Worm (Caenorhabditis elegans) whole organism, L1 larva: ENCODE results near the gene cyn-4.

Experiments used
- C34B4.2 ChIP-seq: sonication (generic microtip); optimal IDR thresholded peaks from 2 replicates; lab custom pipeline; 2017; ENCODE audit warnings: mild to moderate bottlenecking, missing genetic modification characterization, missing compliant biosample characterization
- aly-2 ChIP-seq: fragments of 150-350 bp; optimal IDR thresholded peaks from 2 replicates; lab custom pipeline; 2014; ENCODE audit warnings: missing biosample characterization, missing genetic modification characterization
- ceh-63 ChIP-seq: fragments of 200-800 bp; sonication (Bioruptor generic); optimal IDR thresholded peaks from 2 replicates; lab custom pipeline; 2018; ENCODE audit warnings: mild to moderate bottlenecking, missing genetic modification characterization, missing compliant biosample characterization
- ceh-82 ChIP-seq, 3 experiments: fragments of 150-350 bp in 1 of 3; sonication (generic microtip) in 2 of 3; optimal IDR thresholded peaks; 2 replicates each; lab custom pipeline; 2014 to 2017; ENCODE audit warnings: missing biosample characterization in 3 of 3, missing genetic modification characterization in 3 of 3
- ces-1 ChIP-seq: fragments of 150-350 bp; optimal IDR thresholded peaks from 2 replicates; lab custom pipeline; 2014; ENCODE audit warnings: missing biosample characterization, missing genetic modification reagents, missing genetic modification characterization
- dpl-1 ChIP-seq, 3 experiments: fragments of 150-350 bp in 2 of 3; sonication (generic microtip) in 1 of 3; optimal IDR thresholded peaks; 2 replicates each; lab custom pipeline; 2014 to 2017; ENCODE audit warnings: missing biosample characterization in 3 of 3, missing genetic modification characterization in 3 of 3, missing genetic modification reagents in 3 of 3
- dsc-1 ChIP-seq: sonication (generic microtip); optimal IDR thresholded peaks from 2 replicates; lab custom pipeline; 2016; ENCODE audit warnings: mild to moderate bottlenecking, missing genetic modification characterization, missing compliant biosample characterization
- efl-1 ChIP-seq, 4 experiments: fragments of 150-350 bp; optimal IDR thresholded peaks in 3 of 4; peaks in 1 of 4; 1 replicate in 1 of 4; 2 replicates in 3 of 4; lab custom pipeline; 2014; ENCODE audit warnings: missing biosample characterization in 2 of 4, missing genetic modification characterization in 2 of 4, missing genetic modification reagents in 2 of 4
- egl-13 ChIP-seq: sonication (generic microtip); optimal IDR thresholded peaks from 2 replicates; lab custom pipeline; 2016; ENCODE audit warnings: missing genotype, missing genetic modification reagents, missing genetic modification characterization, missing compliant biosample characterization
- ets-5 ChIP-seq: fragments of 200-800 bp; sonication (Bioruptor generic); IDR thresholded peaks from 2 replicates; pipeline ENCODE4 v1.3.6; 2022; ENCODE audit warnings: missing genetic modification characterization, missing compliant biosample characterization
- fkh-10 ChIP-seq: sonication (generic microtip); optimal IDR thresholded peaks from 2 replicates; lab custom pipeline; 2017; ENCODE audit warnings: missing biosample characterization, missing genetic modification reagents, missing genetic modification characterization
- fkh-4 ChIP-seq: sonication (generic microtip); optimal IDR thresholded peaks from 2 replicates; lab custom pipeline; 2016; ENCODE audit warnings: missing compliant biosample characterization, missing genetic modification characterization, borderline replicate concordance
- fos-1 ChIP-seq: fragments of 150-350 bp; optimal IDR thresholded peaks from 2 replicates; lab custom pipeline; 2014; ENCODE audit warnings: missing biosample characterization, missing genetic modification characterization
- grh-1 ChIP-seq: fragments of 200-800 bp; sonication (Bioruptor generic); IDR thresholded peaks from 2 replicates; pipeline ENCODE4 v1.3.6; 2022; ENCODE audit warnings: missing genetic modification reagents, missing genetic modification characterization, missing compliant biosample characterization
- isw-1 ChIP-seq: fragments of 200-800 bp; sonication (Bioruptor generic); IDR thresholded peaks from 2 replicates; pipeline ENCODE4 v1.3.6; 2022; ENCODE audit warnings: missing genetic modification characterization, missing compliant biosample characterization
- lin-14 ChIP-seq: fragments of 200-800 bp; sonication (Bioruptor generic); optimal IDR thresholded peaks from 2 replicates; lab custom pipeline; 2018; ENCODE audit warnings: mild to moderate bottlenecking, missing genetic modification characterization, moderate library complexity, missing compliant biosample characterization
- lin-15B ChIP-seq: fragments of 150-350 bp; sonication (generic microtip); optimal IDR thresholded peaks from 3 replicates; lab custom pipeline; 2014; ENCODE audit warnings: missing biosample characterization, missing genetic modification characterization
- mdl-1 ChIP-seq, 2 experiments: fragments of 150-350 bp; optimal IDR thresholded peaks; 2 replicates each; lab custom pipeline; 2014 to 2017; ENCODE audit warnings: missing biosample characterization in 2 of 2, missing genetic modification characterization in 2 of 2, inconsistent platforms in 1 of 2
- mep-1 ChIP-seq: fragments of 150-350 bp; optimal IDR thresholded peaks from 2 replicates; lab custom pipeline; 2014; ENCODE audit warnings: missing biosample characterization, missing genetic modification characterization
- nhr-28 ChIP-seq: fragments of 150-350 bp; optimal IDR thresholded peaks from 2 replicates; lab custom pipeline; 2014; ENCODE audit warnings: missing biosample characterization, missing genetic modification characterization
- nhr-47 ChIP-seq: sonication (generic microtip); optimal IDR thresholded peaks from 2 replicates; lab custom pipeline; 2016; ENCODE audit warnings: mild to moderate bottlenecking, missing genetic modification characterization, moderate library complexity, missing compliant biosample characterization
- nhr-71 ChIP-seq: sonication (generic microtip); optimal IDR thresholded peaks from 2 replicates; lab custom pipeline; 2016; ENCODE audit warnings: mild to moderate bottlenecking, missing genetic modification characterization, moderate library complexity, missing compliant biosample characterization
- nhr-76 ChIP-seq: sonication (generic microtip); optimal IDR thresholded peaks from 2 replicates; lab custom pipeline; 2017; ENCODE audit warnings: missing biosample characterization, missing genetic modification characterization
- nhr-77 ChIP-seq: fragments of 150-350 bp; optimal IDR thresholded peaks from 2 replicates; lab custom pipeline; 2014; ENCODE audit warnings: missing biosample characterization, missing genetic modification characterization
- nhr-90 ChIP-seq: sonication (generic microtip); optimal IDR thresholded peaks from 2 replicates; lab custom pipeline; 2016; ENCODE audit warnings: mild to moderate bottlenecking, missing genetic modification characterization, missing compliant biosample characterization; ENCODE audit not compliant: poor library complexity
- pag-3 ChIP-seq: sonication (generic microtip); optimal IDR thresholded peaks from 2 replicates; lab custom pipeline; 2017; ENCODE audit warnings: missing genetic modification characterization, mild to moderate bottlenecking, missing compliant biosample characterization, antibody characterized with exemption, borderline replicate concordance; ENCODE audit not compliant: insufficient read depth
- skn-1 ChIP-seq: fragments of 150-350 bp; optimal IDR thresholded peaks from 2 replicates; lab custom pipeline; 2014; ENCODE audit warnings: missing biosample characterization, missing genetic modification characterization
- sox-4 ChIP-seq: sonication (generic microtip); optimal IDR thresholded peaks from 2 replicates; lab custom pipeline; 2016; ENCODE audit warnings: missing genetic modification characterization, missing compliant biosample characterization
- sup-37 ChIP-seq: fragments of 200-800 bp; sonication (Bioruptor generic); optimal IDR thresholded peaks from 2 replicates; lab custom pipeline; 2018; ENCODE audit warnings: mild to moderate bottlenecking, missing genetic modification characterization, missing compliant biosample characterization
- tbx-2 ChIP-seq: sonication (generic microtip); optimal IDR thresholded peaks from 2 replicates; lab custom pipeline; 2016; ENCODE audit warnings: missing genetic modification characterization, missing compliant biosample characterization
- unc-130 ChIP-seq: fragments of 150-350 bp; optimal IDR thresholded peaks from 2 replicates; lab custom pipeline; 2017; ENCODE audit warnings: missing biosample characterization, missing genetic modification characterization, inconsistent platforms
- unc-62 ChIP-seq: fragments of 150-350 bp; optimal IDR thresholded peaks from 2 replicates; lab custom pipeline; 2014; ENCODE audit warnings: missing biosample characterization, missing genetic modification reagents, missing genetic modification characterization
- unc-86 ChIP-seq: sonication (generic microtip); optimal IDR thresholded peaks from 2 replicates; lab custom pipeline; 2016; ENCODE audit warnings: missing genetic modification characterization, missing compliant biosample characterization
- zag-1 ChIP-seq: fragments of 150-350 bp; optimal IDR thresholded peaks from 2 replicates; lab custom pipeline; 2014; ENCODE audit warnings: missing biosample characterization, missing genetic modification characterization
- ztf-11 ChIP-seq, 2 experiments: sonication (generic microtip); optimal IDR thresholded peaks; 2 replicates each; lab custom pipeline; 2016 to 2017; ENCODE audit warnings: missing genetic modification characterization in 2 of 2, missing biosample characterization in 1 of 2, missing compliant biosample characterization in 1 of 2

The cyn-4 gene

ce11 chrII:10902104-10902503 is 29.7 kb upstream of the cyn-4 start, which contains the start of gene gly-1:
gly-1 (minus strand) TSS chrII:10902204.
- TF ChIP-seq zag-1 (tag; lab: Kevin White, UChicago): no peak
- TF ChIP-seq sup-37: no peak
- TF ChIP-seq ceh-82 (tag; optimal IDR thresholded peaks at IDR 0.05; lab: Kevin White, UChicago): no peak
- no peak for TF ChIP-seq egl-13 (tag; lab: Kevin White, UChicago)
- TF ChIP-seq ets-5: no peak
- TF ChIP-seq mep-1 (tag; lab: Kevin White, UChicago): no peak
- TF ChIP-seq ztf-11 (tag; optimal IDR thresholded peaks at IDR 0.05; lab: Kevin White, UChicago): no peak
- TF ChIP-seq C34B4.2 (tag; lab: Kevin White, UChicago): no peak
- TF ChIP-seq fos-1 (tag; lab: Kevin White, UChicago): no peak
- TF ChIP-seq lin-15B (tag; lab: Kevin White, UChicago): no peak
- no peak for TF ChIP-seq unc-62
- no peak for TF ChIP-seq sox-4
- no peak for TF ChIP-seq efl-1 (optimal IDR thresholded peaks at IDR 0.05; lab: Kevin White, UChicago)
- no peak for TF ChIP-seq efl-1 (GFP tag; optimal IDR thresholded peaks at IDR 0.05 in 1 of 2; lab: Kevin White, UChicago)
- TF ChIP-seq nhr-28 (tag; lab: Kevin White, UChicago): no peak
- TF ChIP-seq dpl-1 (GFP tag; optimal IDR thresholded peaks at IDR 0.05; lab: Kevin White, UChicago): no peak
- TF ChIP-seq skn-1 (tag; lab: Kevin White, UChicago): no peak
- TF ChIP-seq, all 84 proteins: peak for 0

ce11 chrII:10898998-10899397 is 26.6 kb upstream of the cyn-4 start:
- TF ChIP-seq nhr-77 (tag; lab: Kevin White, UChicago): no peak
- no peak for TF ChIP-seq lin-14 (GFP tag; lab: Kevin White, UChicago)
- no peak for TF ChIP-seq nhr-90
- TF ChIP-seq dsc-1 (tag; lab: Kevin White, UChicago): peak; percentile 93
- TF ChIP-seq fkh-4 (tag; lab: Kevin White, UChicago): peak; percentile 63

ce11 chrII:10895959-10896358 is 23.5 kb upstream of the cyn-4 start:
- TF ChIP-seq ces-1 (GFP tag; lab: Kevin White, UChicago) (no peak), tbx-2 (tag; lab: Kevin White, UChicago) (no peak), egl-13 (tag; lab: Kevin White, UChicago) (no peak), mdl-1 (tag; optimal IDR thresholded peaks at IDR 0.05; lab: Kevin White, UChicago) (no peak), unc-130 (tag; lab: Kevin White, UChicago) (no peak), nhr-71 (tag; lab: Kevin White, UChicago) (no peak)

- TF ChIP-seq nhr-76: no peak
- no peak for TF ChIP-seq nhr-47 (tag; lab: Kevin White, UChicago)
- no peak for TF ChIP-seq lin-15B (tag; lab: Kevin White, UChicago)
- no peak for TF ChIP-seq unc-86
- TF ChIP-seq unc-130 (tag; lab: Kevin White, UChicago): no peak
- TF ChIP-seq aly-2: no peak
- no peak for TF ChIP-seq isw-1 (GFP tag; lab: Robert Waterston, UW)
- TF ChIP-seq dpl-1 (GFP tag; optimal IDR thresholded peaks at IDR 0.05; lab: Kevin White, UChicago): no peak
- TF ChIP-seq nhr-90: no peak
- no peak for TF ChIP-seq fkh-10
- no peak for TF ChIP-seq pag-3 (tag; lab: Kevin White, UChicago)
- no peak for TF ChIP-seq grh-1 (GFP tag; lab: Robert Waterston, UW)
- no peak for TF ChIP-seq ceh-63
- TF ChIP-seq, all 84 proteins: peak for 0
Observed at ce11 chrII:10894996-10895395, 22.6 kb upstream of the cyn-4 start, which contains the start of gene sra-10. sra-10 (minus strand) TSS chrII:10895096.
